Worm (Caenorhabditis elegans) whole organism, young adult: ENCODE data around the gene micu-1.

ENCODE experiments used
- F39B2.1 ChIP-seq: fragments of 200-800 bp; sonication (Bioruptor generic); IDR thresholded peaks from 2 replicates; pipeline ENCODE4 v1.3.6; 2022; ENCODE audit warnings: missing genetic modification reagents, missing genetic modification characterization, missing compliant biosample characterization
- ceh-40 ChIP-seq: fragments of 200-800 bp; sonication (Bioruptor generic); IDR thresholded peaks from 2 replicates; pipeline ENCODE4 v1.3.6; 2022; ENCODE audit warnings: missing genetic modification characterization, missing compliant biosample characterization
- ceh-58 ChIP-seq: fragments of 200-800 bp; sonication (Bioruptor generic); IDR thresholded peaks from 2 replicates; pipeline ENCODE4 v1.3.6; 2022; ENCODE audit warnings: missing genetic modification characterization, missing compliant biosample characterization
- hsf-1 ChIP-seq: fragments of 200-800 bp; sonication (Bioruptor generic); IDR thresholded peaks from 2 replicates; pipeline ENCODE4 v1.3.6; 2022; ENCODE audit warnings: missing genetic modification reagents, missing genetic modification characterization, missing compliant biosample characterization
- lsl-1 ChIP-seq: fragments of 200-800 bp; sonication (Bioruptor generic); optimal IDR thresholded peaks from 2 replicates; lab custom pipeline; 2018; ENCODE audit warnings: mild to moderate bottlenecking, missing genetic modification characterization, moderate library complexity, missing compliant biosample characterization
- nfya-1 ChIP-seq: sonication (generic microtip); optimal IDR thresholded peaks from 2 replicates; lab custom pipeline; 2017; ENCODE audit warnings: antibody characterized with exemption, missing compliant biosample characterization, missing genetic modification characterization, borderline replicate concordance; ENCODE audit not compliant: insufficient read depth
- ztf-6 ChIP-seq: fragments of 200-800 bp; sonication (Bioruptor generic); IDR thresholded peaks from 2 replicates; pipeline ENCODE4 v1.3.6; 2022; ENCODE audit warnings: missing genetic modification reagents, missing genetic modification characterization, missing compliant biosample characterization

ce11 chrIV:13299648-13300047 is 1.9 kb downstream of the micu-1 start:
- no peak for TF ChIP-seq F39B2.1
- TF ChIP-seq ceh-40 (GFP tag; lab: Robert Waterston, UW), result no peak
- TF ChIP-seq ztf-6, result no peak
- no peak for TF ChIP-seq hsf-1 (GFP tag; lab: Robert Waterston, UW)
- no peak for TF ChIP-seq lsl-1
- TF ChIP-seq ceh-58 (GFP tag; lab: Robert Waterston, UW), result no peak
- TF ChIP-seq nfya-1 (tag; lab: Kevin White, UChicago), result no peak
